Fruit fly (Drosophila melanogaster): ENCODE measurements around the gene CG44227.

The CG44227 gene

dm6 chr3R:8680611-8681010 is 4.4 kb downstream of the CG44227 start:
- TF ChIP-seq fru (GFP tag; optimal IDR thresholded peaks at IDR 0.05) (no peak), dsf (GFP tag; optimal IDR thresholded peaks at IDR 0.05; ENCODE audit: borderline replicate concordance) (no peak), rgr (GFP tag; optimal IDR thresholded peaks at IDR 0.05) (no peak), lola (GFP tag; optimal IDR thresholded peaks at IDR 0.05) (no peak), pan (optimal IDR thresholded peaks at IDR 0.05) (no peak), CG32264 (GFP tag; optimal IDR thresholded peaks at IDR 0.05) (no peak), Hnf4 (GFP tag; optimal IDR thresholded peaks at IDR 0.05) (no peak), Myc (optimal IDR thresholded peaks at IDR 0.05) (no peak), psq (GFP tag; optimal IDR thresholded peaks at IDR 0.05) (no peak), jim (GFP tag; optimal IDR thresholded peaks at IDR 0.05) (no peak)

dm6 chr3R:8679934-8680333 is 5.0 kb downstream of the CG44227 start, which contains the start of gene CG33325:
CG33325 (minus strand) TSS chr3R:8680034.
- TF ChIP-seq OdsH (GFP tag; optimal IDR thresholded peaks at IDR 0.05) (no peak), rgr (GFP tag; optimal IDR thresholded peaks at IDR 0.05) (no peak), brk (GFP tag; optimal IDR thresholded peaks at IDR 0.05) (no peak), CG9705 (GFP tag; optimal IDR thresholded peaks at IDR 0.05) (no peak), pan (optimal IDR thresholded peaks at IDR 0.05) (no peak), GATAd (GFP tag; optimal IDR thresholded peaks at IDR 0.05) (no peak)

dm6 chr3R:8676560-8677000 is 8.4 kb downstream of the CG44227 start, which contains the start of the genes Unc50, CG11755 and CG8043:
Unc50 (minus strand) TSS chr3R:8676613.
CG11755 (plus strand) TSS chr3R:8676915.
CG8043 (plus strand) TSS chr3R:8676915.
- TF ChIP-seq CG9705 (GFP tag; optimal IDR thresholded peaks at IDR 0.05) (peak; percentile 80), GATAd (GFP tag; optimal IDR thresholded peaks at IDR 0.05) (no peak), dsf (GFP tag; optimal IDR thresholded peaks at IDR 0.05; ENCODE audit: borderline replicate concordance) (peak; percentile 79), Jra (GFP tag; optimal IDR thresholded peaks at IDR 0.05) (no peak), pan (optimal IDR thresholded peaks at IDR 0.05) (no peak), lola (GFP tag; optimal IDR thresholded peaks at IDR 0.05) (no peak), Vsx2 (GFP tag; optimal IDR thresholded peaks at IDR 0.05; ENCODE audit: partially characterized antibody) (no peak), jim (GFP tag; optimal IDR thresholded peaks at IDR 0.05) (no peak), Hnf4 (GFP tag; optimal IDR thresholded peaks at IDR 0.05) (no peak), Myc (optimal IDR thresholded peaks at IDR 0.05) (peak; percentile 24), dl (GFP tag; optimal IDR thresholded peaks at IDR 0.05; ENCODE audit: insufficient read depth in 1 of 2, partially characterized antibody in 2 of 2) (no peak), CG32264 (GFP tag; optimal IDR thresholded peaks at IDR 0.05) (peak; percentile 49), sage (GFP tag; optimal IDR thresholded peaks at IDR 0.05) (peak; percentile 73), Mio (GFP tag; optimal IDR thresholded peaks at IDR 0.05) (no peak), N (GFP tag; optimal IDR thresholded peaks at IDR 0.05) (no peak), Dfd (GFP tag; optimal IDR thresholded peaks at IDR 0.05) (no peak), CrebA (GFP tag; optimal IDR thresholded peaks at IDR 0.05; ENCODE audit: borderline replicate concordance) (no peak), foxo (GFP tag; optimal IDR thresholded peaks at IDR 0.05) (peak in 1 of 2 experiments; percentile 83), br (GFP tag; optimal IDR thresholded peaks at IDR 0.05) (peak; percentile 76), fru (GFP tag; optimal IDR thresholded peaks at IDR 0.05) (peak; percentile 82), Dif (GFP tag; optimal IDR thresholded peaks at IDR 0.05; ENCODE audit: partially characterized antibody) (no peak), tai (GFP tag; optimal IDR thresholded peaks at IDR 0.05) (no peak), Rel (GFP tag; optimal IDR thresholded peaks at IDR 0.05) (no peak), Rel (tag; optimal IDR thresholded peaks at IDR 0.05) (peak; percentile 48), Hr83 (GFP tag; optimal IDR thresholded peaks at IDR 0.05; ENCODE audit: poor library complexity, severe bottlenecking) (peak; percentile 47), usp (GFP tag; optimal IDR thresholded peaks at IDR 0.05) (no peak), sv (GFP tag; optimal IDR thresholded peaks at IDR 0.05) (peak; percentile 72), Sp1 (GFP tag; optimal IDR thresholded peaks at IDR 0.05) (peak; percentile 74), Abd-B (GFP tag; optimal IDR thresholded peaks at IDR 0.05) (no peak), h (GFP tag; optimal IDR thresholded peaks at IDR 0.05) (peak; percentile 86), OdsH (GFP tag; optimal IDR thresholded peaks at IDR 0.05) (peak; percentile 79), HLH106 (tag; optimal IDR thresholded peaks at IDR 0.05) (peak; percentile 85), rgr (GFP tag; optimal IDR thresholded peaks at IDR 0.05) (peak; percentile 82), woc (GFP tag; optimal IDR thresholded peaks at IDR 0.05) (peak; percentile 95), Hr78 (GFP tag; optimal IDR thresholded peaks at IDR 0.05) (no peak), psq (GFP tag; optimal IDR thresholded peaks at IDR 0.05) (peak; percentile 70), brk (GFP tag; optimal IDR thresholded peaks at IDR 0.05) (no peak), dmrt93B (GFP tag; optimal IDR thresholded peaks at IDR 0.05) (peak; percentile 74), ey (GFP tag; optimal IDR thresholded peaks at IDR 0.05) (peak; percentile 74)
